Fruit fly (Drosophila melanogaster): Measurements from ENCODE around the gene squ.

- TF ChIP-seq Dfd (GFP tag; optimal IDR thresholded peaks at IDR 0.05) (no peak), Hr78 (GFP tag; optimal IDR thresholded peaks at IDR 0.05) (no peak), foxo (GFP tag; optimal IDR thresholded peaks at IDR 0.05) (no peak), Abd-B (GFP tag; optimal IDR thresholded peaks at IDR 0.05) (no peak), CG9705 (GFP tag; optimal IDR thresholded peaks at IDR 0.05) (no peak), Hr83 (GFP tag; optimal IDR thresholded peaks at IDR 0.05; ENCODE audit: poor library complexity, severe bottlenecking) (no peak), CrebA (GFP tag; optimal IDR thresholded peaks at IDR 0.05; ENCODE audit: borderline replicate concordance) (no peak), CG32264 (GFP tag; optimal IDR thresholded peaks at IDR 0.05) (no peak)
These were observed 8.0 kb downstream of the squ start for dm6 chr2L:16687863-16688262.

All from whole organism, wandering third instar larva.